Fruit fly (Drosophila melanogaster): Measurements from ENCODE around the gene unc79.

DNA sequence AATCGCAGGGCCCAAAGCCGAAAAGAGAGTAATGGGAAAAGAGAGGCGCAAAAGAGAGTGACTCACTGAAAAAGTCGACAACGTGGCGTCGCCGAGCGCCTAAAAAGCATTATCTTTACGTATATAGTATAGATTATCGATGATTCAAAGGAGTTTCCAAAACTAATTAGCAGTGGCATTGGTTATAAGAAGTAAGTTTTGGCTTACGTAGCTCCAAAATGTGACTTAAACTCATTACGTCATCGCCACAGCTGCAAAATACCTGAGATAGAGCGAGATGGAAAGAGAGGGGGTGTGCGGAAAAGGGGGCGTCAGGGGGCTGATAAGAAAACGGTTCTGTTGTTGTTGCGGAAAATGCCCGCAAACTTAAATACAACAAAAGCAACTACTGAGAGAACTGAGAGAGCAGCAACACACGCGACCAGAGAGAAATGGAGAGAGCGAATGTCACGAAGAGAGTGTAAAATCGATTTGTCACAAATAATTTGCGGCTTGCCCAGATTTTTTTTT, 20.4 kb downstream of the unc79 start:
- TF ChIP-seq dac (GFP tag; optimal IDR thresholded peaks at IDR 0.05) (no peak), CG16779 (tag; optimal IDR thresholded peaks at IDR 0.05) (no peak), Ets96B (tag; optimal IDR thresholded peaks at IDR 0.05) (no peak), CG7368 (GFP tag; optimal IDR thresholded peaks at IDR 0.05) (no peak), cyc (GFP tag; optimal IDR thresholded peaks at IDR 0.05) (no peak)

All from whole organism, prepupa.